Worm (Caenorhabditis elegans) whole organism, mixed stage, embryonic: ENCODE measurements around the gene grd-7.
A peak's percentile ranks its signal among the peaks of the same experiment; 100 is the strongest.

ENCODE experiments used
- bed-3 ChIP-seq: fragments of 200-800 bp; sonication (Bioruptor generic); optimal IDR thresholded peaks from 3 replicates; lab custom pipeline; 2018; ENCODE audit warnings: mild to moderate bottlenecking, missing genetic modification characterization, moderate library complexity, missing compliant biosample characterization
- ceh-83 ChIP-seq: fragments of 200-800 bp; sonication (Bioruptor generic); optimal IDR thresholded peaks from 2 replicates; lab custom pipeline; 2018; ENCODE audit warnings: mild to moderate bottlenecking, missing genetic modification characterization, missing compliant biosample characterization
- ces-1 ChIP-seq: fragments of 150-350 bp; optimal IDR thresholded peaks from 2 replicates; lab custom pipeline; 2014; ENCODE audit warnings: missing biosample characterization, missing genetic modification reagents, missing genetic modification characterization
- elt-1 ChIP-seq: sonication (generic microtip); optimal IDR thresholded peaks from 2 replicates; lab custom pipeline; 2017; ENCODE audit warnings: missing genetic modification characterization, mild to moderate bottlenecking, missing compliant biosample characterization, antibody characterized with exemption, moderate library complexity, borderline replicate concordance; ENCODE audit not compliant: insufficient read depth
- elt-3 ChIP-seq: fragments of 150-350 bp; optimal IDR thresholded peaks from 2 replicates; lab custom pipeline; 2014; ENCODE audit warnings: missing biosample characterization, missing genetic modification characterization
- hlh-1 ChIP-seq: fragments of 150-350 bp; optimal IDR thresholded peaks from 2 replicates; lab custom pipeline; 2014; ENCODE audit warnings: missing biosample characterization, missing genetic modification reagents, missing genetic modification characterization
- lin-13 ChIP-seq: fragments of 150-350 bp; optimal IDR thresholded peaks from 2 replicates; lab custom pipeline; 2014; ENCODE audit warnings: missing biosample characterization, missing genetic modification characterization
- lin-32 ChIP-seq: fragments of 200-800 bp; sonication (Bioruptor generic); optimal IDR thresholded peaks from 2 replicates; lab custom pipeline; 2018; ENCODE audit warnings: mild to moderate bottlenecking, missing genetic modification characterization, missing compliant biosample characterization
- mls-2 ChIP-seq: sonication (generic microtip); optimal IDR thresholded peaks from 2 replicates; lab custom pipeline; 2016; ENCODE audit warnings: mild to moderate bottlenecking, missing genetic modification characterization, moderate library complexity, missing compliant biosample characterization
- nhr-2 ChIP-seq: fragments of 150-350 bp; optimal IDR thresholded peaks from 2 replicates; lab custom pipeline; 2014; ENCODE audit warnings: missing biosample characterization, missing genetic modification characterization
- nhr-237 ChIP-seq: fragments of 150-350 bp; optimal IDR thresholded peaks from 2 replicates; lab custom pipeline; 2014; ENCODE audit warnings: missing biosample characterization, missing genetic modification characterization
- tbx-8 ChIP-seq: fragments of 200-800 bp; sonication (Bioruptor generic); optimal IDR thresholded peaks from 2 replicates; lab custom pipeline; 2018; ENCODE audit warnings: mild to moderate bottlenecking, missing genetic modification characterization, moderate library complexity, missing compliant biosample characterization
- unc-120 ChIP-seq: sonication (generic microtip); optimal IDR thresholded peaks from 2 replicates; lab custom pipeline; 2017; ENCODE audit warnings: missing genetic modification characterization, missing compliant biosample characterization; ENCODE audit not compliant: poor library complexity, severe bottlenecking
- unc-39 ChIP-seq: fragments of 150-350 bp; optimal IDR thresholded peaks from 2 replicates; lab custom pipeline; 2014; ENCODE audit warnings: missing biosample characterization, missing genetic modification characterization
- unc-62 ChIP-seq: fragments of 150-350 bp; optimal IDR thresholded peaks from 2 replicates; lab custom pipeline; 2014; ENCODE audit warnings: missing biosample characterization, missing genetic modification reagents, missing genetic modification characterization
- zip-8 ChIP-seq: fragments of 150-350 bp; optimal IDR thresholded peaks from 2 replicates; lab custom pipeline; 2014; ENCODE audit warnings: missing biosample characterization, missing genetic modification characterization

The grd-7 gene

DNA sequence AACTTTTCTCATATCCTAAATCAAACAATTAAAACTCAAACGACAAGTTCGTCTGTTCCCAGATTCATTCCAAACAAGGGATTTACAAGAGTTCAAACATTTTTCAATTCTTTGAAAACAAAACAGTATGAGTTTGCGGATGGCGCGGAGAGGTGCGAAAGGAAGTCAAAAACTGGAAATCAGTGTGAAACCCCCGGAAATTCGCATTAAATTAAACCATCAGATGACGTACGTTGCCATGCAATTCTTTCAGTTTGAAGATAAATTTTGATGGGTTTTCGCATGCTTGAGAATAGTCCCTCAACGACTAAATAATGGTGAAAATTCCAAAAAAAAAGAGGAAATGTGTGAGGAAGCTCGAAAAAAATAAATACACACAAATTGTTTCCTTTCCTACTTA, 39.9 kb downstream of the grd-7 start:
- TF ChIP-seq ceh-83: no peak
- no peak for TF ChIP-seq bed-3 (GFP tag; lab: Kevin White, UChicago)
- TF ChIP-seq, all 35 proteins: peak for 0

DNA sequence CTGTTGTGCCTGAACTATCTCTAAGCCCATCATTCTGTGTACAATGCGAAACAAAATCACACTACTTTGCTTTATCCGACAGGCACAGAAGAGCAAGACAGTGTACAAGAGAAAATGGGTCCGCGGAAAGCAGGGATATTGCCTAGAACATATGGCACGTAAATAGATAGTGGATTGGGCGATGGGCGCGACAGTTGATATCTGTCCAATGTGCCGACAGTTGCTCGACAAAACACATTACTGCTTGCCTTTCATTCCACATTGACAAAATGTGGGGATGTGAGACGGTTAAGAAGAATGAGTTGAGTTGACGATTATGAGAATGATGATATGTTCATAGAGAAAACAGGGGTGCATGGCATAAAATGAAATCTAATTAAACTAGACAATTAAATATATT, 44.3 kb downstream of the grd-7 start:
- TF ChIP-seq zip-8 (tag; lab: Kevin White, UChicago) (no peak), unc-62 (GFP tag; lab: Kevin White, UChicago) (peak; percentile 38), elt-1 (tag; lab: Kevin White, UChicago) (no peak), nhr-237 (tag; lab: Kevin White, UChicago) (no peak), unc-39 (no peak), unc-120 (tag; lab: Kevin White, UChicago) (peak; percentile 9), hlh-1 (tag; lab: Kevin White, UChicago) (peak; percentile 98), nhr-2 (tag; lab: Kevin White, UChicago) (no peak)

DNA sequence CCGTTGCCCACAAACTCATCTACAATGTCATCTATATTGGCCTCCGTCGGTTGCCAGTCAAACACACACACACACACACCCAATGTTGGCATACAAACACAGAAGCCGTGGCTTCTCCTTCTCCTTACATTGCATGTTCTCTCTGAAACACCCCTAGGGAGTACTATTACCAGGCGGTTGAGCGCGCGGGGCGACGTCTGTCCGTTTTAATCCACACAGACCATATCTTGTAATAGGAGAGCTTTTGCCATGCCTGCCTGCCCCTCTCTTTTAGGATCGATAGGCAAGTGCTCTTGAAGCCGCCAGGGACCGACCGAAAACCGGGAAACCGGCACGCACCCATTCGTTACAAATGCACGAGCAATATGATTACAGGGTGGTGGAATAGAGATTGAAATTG, 44.8 kb downstream of the grd-7 start:
- TF ChIP-seq elt-3 (tag; lab: Kevin White, UChicago) (no peak), ces-1 (GFP tag; lab: Kevin White, UChicago) (peak; percentile 14)
- TF ChIP-seq, all 35 proteins: peak for 1

DNA sequence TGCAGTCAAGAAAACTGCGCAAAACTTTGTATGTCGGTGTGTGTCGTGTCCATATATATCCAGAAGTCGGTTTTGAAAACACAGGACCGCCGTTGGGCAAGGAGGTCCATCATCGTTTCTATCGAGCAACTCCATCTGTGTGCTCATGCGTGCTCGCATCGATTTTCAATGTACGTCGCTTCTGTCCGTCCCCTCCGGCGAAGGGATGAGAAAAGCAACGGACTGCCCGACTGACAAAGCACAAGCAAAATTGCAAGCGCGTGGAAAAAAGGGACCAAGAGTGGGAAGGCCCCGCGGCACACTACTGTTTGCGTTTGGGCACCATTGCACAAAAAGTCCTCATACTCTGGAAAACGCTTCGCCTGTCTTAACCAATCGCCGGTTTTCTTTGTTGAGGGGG, 46.9 kb downstream of the grd-7 start:
- no peak for TF ChIP-seq lin-13 (tag; lab: Kevin White, UChicago)
- peak; percentile 1 for TF ChIP-seq mls-2 (tag; lab: Kevin White, UChicago)

DNA sequence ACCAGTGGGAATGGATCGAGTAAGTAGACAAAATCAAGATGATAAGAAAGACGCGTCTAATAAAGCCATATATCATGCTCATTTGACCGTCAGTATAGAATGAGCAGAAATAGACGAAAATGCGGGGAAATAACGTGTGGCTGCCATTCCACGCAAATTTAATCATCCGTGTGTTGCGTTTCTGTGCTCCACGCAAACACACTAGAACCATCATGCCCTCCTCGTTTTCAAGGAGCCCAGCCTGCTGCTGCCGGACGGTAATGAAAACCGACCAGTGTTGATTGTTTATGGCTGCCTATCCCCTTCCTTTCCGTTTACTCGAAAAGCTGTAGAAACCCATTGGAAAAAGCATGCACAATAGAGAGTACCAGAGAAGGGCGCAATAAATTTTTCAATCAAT, 49.1 kb downstream of the grd-7 start:
- TF ChIP-seq lin-32 (GFP tag; lab: Kevin White, UChicago) (no peak), ces-1 (GFP tag; lab: Kevin White, UChicago) (peak; percentile 63), mls-2 (tag; lab: Kevin White, UChicago) (peak; percentile 54), tbx-8 (GFP tag; lab: Kevin White, UChicago) (no peak)
